Worm (Caenorhabditis elegans) whole organism, late embryonic: ENCODE data around the gene gcn-2.

Source experiments
- ama-1 ChIP-seq: fragments of 150-350 bp; optimal IDR thresholded peaks from 2 replicates; lab custom pipeline; 2014
- ceh-22 ChIP-seq: sonication (generic microtip); optimal IDR thresholded peaks from 2 replicates; lab custom pipeline; 2017; ENCODE audit warnings: missing biosample characterization, missing genetic modification characterization
- ceh-48 ChIP-seq: sonication (generic microtip); optimal IDR thresholded peaks from 2 replicates; lab custom pipeline; 2016; ENCODE audit warnings: missing genetic modification characterization, inconsistent platforms, missing compliant biosample characterization
- dmd-4 ChIP-seq: sonication (generic microtip); optimal IDR thresholded peaks from 2 replicates; lab custom pipeline; 2016; ENCODE audit warnings: borderline replicate concordance, missing genetic modification characterization, missing compliant biosample characterization
- elt-2 ChIP-seq: sonication (generic microtip); optimal IDR thresholded peaks from 2 replicates; lab custom pipeline; 2016; ENCODE audit warnings: missing genetic modification reagents, missing genetic modification characterization, missing compliant biosample characterization
- fkh-6 ChIP-seq: sonication (generic microtip); optimal IDR thresholded peaks from 2 replicates; lab custom pipeline; 2016; ENCODE audit warnings: missing genetic modification characterization, missing compliant biosample characterization
- hlh-15 ChIP-seq: sonication (generic microtip); optimal IDR thresholded peaks from 2 replicates; lab custom pipeline; 2016; ENCODE audit warnings: missing genetic modification characterization, missing compliant biosample characterization
- hlh-30 ChIP-seq: sonication (generic microtip); optimal IDR thresholded peaks from 2 replicates; lab custom pipeline; 2017; ENCODE audit warnings: antibody characterized with exemption, missing genetic modification characterization, missing compliant biosample characterization; ENCODE audit not compliant: insufficient read depth
- lim-6 ChIP-seq: sonication (generic microtip); optimal IDR thresholded peaks from 2 replicates; lab custom pipeline; 2016; ENCODE audit warnings: missing genetic modification characterization, missing compliant biosample characterization
- pag-3 ChIP-seq: sonication (generic microtip); optimal IDR thresholded peaks from 2 replicates; lab custom pipeline; 2016; ENCODE audit warnings: missing compliant biosample characterization, missing genetic modification characterization, borderline replicate concordance
- pax-1 ChIP-seq: fragments of 150-350 bp; optimal IDR thresholded peaks from 2 replicates; lab custom pipeline; 2014; ENCODE audit warnings: missing biosample characterization, missing genetic modification characterization
- pqm-1 ChIP-seq: sonication (generic microtip); optimal IDR thresholded peaks from 2 replicates; lab custom pipeline; 2016; ENCODE audit warnings: missing genetic modification characterization, missing compliant biosample characterization
- sdc-2 ChIP-seq: sonication (generic microtip); optimal IDR thresholded peaks from 2 replicates; lab custom pipeline; 2016; ENCODE audit warnings: missing genotype, missing genetic modification characterization, missing compliant biosample characterization
- tbx-7 ChIP-seq: sonication (generic microtip); optimal IDR thresholded peaks from 2 replicates; lab custom pipeline; 2016; ENCODE audit warnings: missing genotype, missing genetic modification characterization, missing compliant biosample characterization
- zip-5 ChIP-seq: sonication (generic microtip); optimal IDR thresholded peaks from 2 replicates; lab custom pipeline; 2016; ENCODE audit warnings: missing genetic modification characterization, missing compliant biosample characterization
- ztf-16 ChIP-seq: sonication (generic microtip); optimal IDR thresholded peaks from 2 replicates; lab custom pipeline; 2017; ENCODE audit warnings: missing genetic modification characterization, missing compliant biosample characterization

gcn-2 gene

ce11 chrII:13130576-13130975 is 46.6 kb downstream of the gcn-2 start:
- TF ChIP-seq hlh-30 (tag; lab: Kevin White, UChicago) (no peak), ceh-22 (no peak), zip-5 (no peak), elt-2 (tag; lab: Kevin White, UChicago) (no peak)

ce11 chrII:13139573-13139972 is 55.6 kb downstream of the gcn-2 start:
- TF ChIP-seq zip-5 (no peak), dmd-4 (no peak), sdc-2 (no peak), pag-3 (tag; lab: Kevin White, UChicago) (no peak), pax-1 (no peak), pqm-1 (tag; lab: Kevin White, UChicago) (no peak), hlh-15 (tag; lab: Kevin White, UChicago) (no peak), elt-2 (tag; lab: Kevin White, UChicago) (no peak), ztf-16 (tag; lab: Kevin White, UChicago) (no peak), ama-1 (lab: Kevin White, UChicago) (no peak), fkh-6 (no peak), tbx-7 (tag; lab: Kevin White, UChicago) (no peak), ceh-48 (no peak), lim-6 (tag; lab: Kevin White, UChicago) (no peak)
